Worm (Caenorhabditis elegans) whole organism, L4/young adult: Measurements from ENCODE around the gene F34D10.9.

Source experiments
- W03F9.2 ChIP-seq: fragments of 150-350 bp; optimal IDR thresholded peaks from 2 replicates; lab custom pipeline; 2014; ENCODE audit warnings: missing biosample characterization, missing genetic modification characterization
- dao-5 ChIP-seq: sonication (generic microtip); optimal IDR thresholded peaks from 2 replicates; lab custom pipeline; 2016; ENCODE audit warnings: missing genotype, missing genetic modification characterization, moderate library complexity, missing compliant biosample characterization
- him-1 ChIP-seq: sonication (generic microtip); optimal IDR thresholded peaks from 2 replicates; lab custom pipeline; 2016; ENCODE audit warnings: missing genotype, missing genetic modification reagents, missing genetic modification characterization, missing compliant biosample characterization

Gene F34D10.9

ce11 chrIII:3735509-3736255 lies 6.3 kb upstream of the F34D10.9 start:
- TF ChIP-seq W03F9.2, result no peak
- no peak for TF ChIP-seq him-1 (tag; lab: Kevin White, UChicago)
- TF ChIP-seq dao-5, result no peak

ce11 chrIII:3734990-3735389 lies 5.6 kb upstream of the F34D10.9 start, which contains the start of gene evl-18:
TSS of gene evl-18 (minus strand) at chrIII:3735039.
- TF ChIP-seq dao-5 (no peak), W03F9.2 (no peak), him-1 (tag; lab: Kevin White, UChicago) (no peak)

ce11 chrIII:3734007-3734406 lies 4.6 kb upstream of the F34D10.9 start, which contains the start of gene F34D10.3:
TSS of gene F34D10.3 (plus strand) at chrIII:3734255.
- TF ChIP-seq dao-5 (no peak), W03F9.2 (no peak), him-1 (tag; lab: Kevin White, UChicago) (no peak)

ce11 chrIII:3730475-3730874 lies 1.1 kb upstream of the F34D10.9 start, which contains the start of gene F34D10.8:
TSS of gene F34D10.8 (plus strand) at chrIII:3730775.
- no peak for TF ChIP-seq him-1 (tag; lab: Kevin White, UChicago)
- TF ChIP-seq dao-5, result no peak
- no peak for TF ChIP-seq W03F9.2

ce11 chrIII:3726443-3726842 lies 3.0 kb downstream of the F34D10.9 start, which contains the start of gene gldi-5:
TSS of gene gldi-5 (minus strand) at chrIII:3726500.
- TF ChIP-seq W03F9.2 (no peak), dao-5 (no peak), him-1 (tag; lab: Kevin White, UChicago) (no peak)

ce11 chrIII:3724880-3725279 lies 4.5 kb downstream of the F34D10.9 start, which contains the start of gene C14B1.12:
TSS of gene C14B1.12 (minus strand) at chrIII:3724980.
- no peak for TF ChIP-seq dao-5
- no peak for TF ChIP-seq W03F9.2
- TF ChIP-seq him-1 (tag; lab: Kevin White, UChicago), result no peak

- TF ChIP-seq dao-5, result no peak
- TF ChIP-seq him-1 (tag; lab: Kevin White, UChicago), result no peak
- no peak for TF ChIP-seq W03F9.2
Measured at ce11 chrIII:3723726-3724125, 5.7 kb downstream of the F34D10.9 start.

- TF ChIP-seq dao-5 (no peak), W03F9.2 (no peak), him-1 (tag; lab: Kevin White, UChicago) (no peak)
Measured at ce11 chrIII:3719564-3719963, 9.9 kb downstream of the F34D10.9 start, which contains the start of gene C14B1.8. TSS of gene C14B1.8 (minus strand) at chrIII:3719680.

ce11 chrIII:3716073-3716659 lies 13.3 kb downstream of the F34D10.9 start:
- TF ChIP-seq him-1 (tag; lab: Kevin White, UChicago) (no peak), dao-5 (no peak), W03F9.2 (no peak)

- TF ChIP-seq dao-5 (no peak), him-1 (tag; lab: Kevin White, UChicago) (no peak), W03F9.2 (no peak)
Measured at ce11 chrIII:3713163-3713562, 16.3 kb downstream of the F34D10.9 start, which contains the start of gene nrde-1. TSS of gene nrde-1 (plus strand) at chrIII:3713463.

- TF ChIP-seq him-1 (tag; lab: Kevin White, UChicago) (no peak), dao-5 (no peak), W03F9.2 (no peak)
Measured at ce11 chrIII:3709030-3709429, 20.4 kb downstream of the F34D10.9 start, which contains the start of gene alkb-8. TSS of gene alkb-8 (plus strand) at chrIII:3709330.

- TF ChIP-seq dao-5 (no peak), him-1 (tag; lab: Kevin White, UChicago) (no peak), W03F9.2 (no peak)
Measured at ce11 chrIII:3706586-3706985, 22.8 kb downstream of the F34D10.9 start, which contains the start of gene dph-1. TSS of gene dph-1 (plus strand) at chrIII:3706886.

- TF ChIP-seq him-1 (tag; lab: Kevin White, UChicago) (no peak), dao-5 (no peak), W03F9.2 (no peak)
Measured at ce11 chrIII:3704967-3705366, 24.5 kb downstream of the F34D10.9 start, which contains the start of gene wdr-5.1. TSS of gene wdr-5.1 (plus strand) at chrIII:3705285.

ce11 chrIII:3703397-3703796 lies 26.0 kb downstream of the F34D10.9 start, which contains the start of gene C14B1.3:
TSS of gene C14B1.3 (plus strand) at chrIII:3703564.
- TF ChIP-seq dao-5 (no peak), W03F9.2 (peak; percentile 45), him-1 (tag; lab: Kevin White, UChicago) (no peak)
